Fruit fly (Drosophila melanogaster): ENCODE data around the gene SerRS.

DNA sequence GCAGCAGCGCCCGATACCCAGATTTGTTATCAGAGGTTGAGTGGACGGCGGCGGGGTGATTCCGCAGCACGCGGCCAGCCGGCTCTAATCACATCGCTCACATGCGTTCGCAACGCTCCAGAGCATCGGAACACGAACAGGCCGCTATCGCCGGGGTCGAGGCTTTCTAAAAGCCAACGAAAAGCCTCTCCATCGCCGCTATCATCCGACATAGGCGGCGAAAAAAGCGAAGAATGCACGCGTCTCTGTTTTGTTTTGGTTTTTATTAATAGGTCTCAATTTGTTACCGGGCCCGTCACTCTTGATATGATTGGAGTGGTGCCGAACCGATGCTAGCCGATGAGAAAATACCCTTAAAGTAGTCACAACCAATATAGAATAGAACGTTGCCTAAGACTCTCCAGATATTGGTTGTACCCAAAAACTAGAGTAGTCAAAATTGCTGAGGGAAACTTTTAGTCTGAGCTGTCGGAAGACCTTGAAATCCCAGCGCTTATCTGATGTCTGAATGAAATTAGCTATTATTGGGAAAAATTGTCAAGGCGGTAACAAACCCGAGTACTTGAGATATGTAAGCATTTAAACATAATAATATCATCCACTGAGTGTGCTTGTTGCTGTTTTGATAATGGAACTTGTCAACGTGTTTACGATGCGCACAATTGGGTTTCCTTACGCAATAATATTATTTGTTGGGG, 4.9 kb upstream of the SerRS start, which contains the start of gene CG17261:
- TF ChIP-seq Pif1B (GFP tag; optimal IDR thresholded peaks at IDR 0.05) (no peak), EcR (GFP tag; optimal IDR thresholded peaks at IDR 0.05) (no peak), CG4496 (GFP tag; IDR thresholded peaks at IDR 0.05) (no peak), Pif1A (GFP tag; optimal IDR thresholded peaks at IDR 0.05) (no peak), D1 (tag; optimal IDR thresholded peaks at IDR 0.05) (no peak), CG8159 (tag; optimal IDR thresholded peaks at IDR 0.05) (no peak), CG13204 (GFP tag; optimal IDR thresholded peaks at IDR 0.05) (no peak), gl (tag; optimal IDR thresholded peaks at IDR 0.05) (no peak), CG9948 (tag; optimal IDR thresholded peaks at IDR 0.05) (no peak), CG12605 (GFP tag; IDR thresholded peaks at IDR 0.05) (no peak), CG8301 (tag; optimal IDR thresholded peaks at IDR 0.05) (no peak), Ets98B (GFP tag; IDR thresholded peaks at IDR 0.05) (no peak)
